Worm (Caenorhabditis elegans): ENCODE results near the gene H12D21.9.

H12D21.9 gene

ce11 chrV:14875371-14875770 lies 33.9 kb downstream of the H12D21.9 start, which contains the start of gene ZC412.5:
Gene ZC412.5 (minus strand): TSS chrV:14875471.
- TF ChIP-seq pag-3 (tag; optimal IDR thresholded peaks at IDR 0.05; ENCODE audit: borderline replicate concordance) (no peak), dve-1 (tag; optimal IDR thresholded peaks at IDR 0.05) (no peak), fkh-10 (GFP tag; optimal IDR thresholded peaks at IDR 0.05) (no peak), ttx-3 (tag; optimal IDR thresholded peaks at IDR 0.05) (no peak)

DNA sequence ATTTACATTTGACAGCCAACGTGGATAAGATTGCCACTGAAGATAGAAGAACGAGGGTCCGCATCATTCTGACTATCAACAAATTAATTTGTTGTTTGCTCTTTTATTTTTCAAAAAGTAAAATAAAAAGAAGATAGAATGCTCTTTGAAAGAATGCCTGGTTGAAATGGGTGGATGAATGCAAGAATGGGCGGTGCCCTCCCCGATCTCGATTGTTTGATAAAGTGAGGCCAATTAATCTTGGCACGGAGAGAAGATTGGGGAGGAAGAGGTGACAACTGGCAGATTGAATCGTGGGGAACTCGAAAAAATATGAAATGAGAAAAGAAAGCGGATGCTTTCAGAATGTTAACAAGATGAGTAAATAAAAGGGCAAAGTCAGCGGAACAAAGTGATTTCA lies 37.9 kb downstream of the H12D21.9 start, which contains the start of gene ZC412.3:
Gene ZC412.3 (minus strand): TSS at position 183 of the 400 bp plus-strand sequence.
- peak; percentile 56 for TF ChIP-seq ceh-18 (tag; optimal IDR thresholded peaks at IDR 0.05)
- no peak for TF ChIP-seq lin-11 (tag; optimal IDR thresholded peaks at IDR 0.05)
- TF ChIP-seq ttx-3 (tag; optimal IDR thresholded peaks at IDR 0.05) = no peak
- TF ChIP-seq unc-55 (GFP tag; optimal IDR thresholded peaks at IDR 0.05) = peak; percentile 10
- TF ChIP-seq pag-3 (tag; optimal IDR thresholded peaks at IDR 0.05; ENCODE audit: borderline replicate concordance) = no peak

ce11 chrV:14868181-14868580 lies 41.1 kb downstream of the H12D21.9 start, which contains the start of gene gcy-14:
Gene gcy-14 (minus strand): TSS chrV:14868281.
- no peak for TF ChIP-seq unc-3 (GFP tag; conservative IDR thresholded peaks at IDR 0.05)
- no peak for TF ChIP-seq unc-3 (tag; optimal IDR thresholded peaks at IDR 0.05)
- no peak for TF ChIP-seq ztf-16 (tag; optimal IDR thresholded peaks at IDR 0.05)
- TF ChIP-seq dmd-4 (tag; optimal IDR thresholded peaks at IDR 0.05; ENCODE audit: borderline replicate concordance) = no peak
- TF ChIP-seq lin-11 (tag; optimal IDR thresholded peaks at IDR 0.05) = no peak
- TF ChIP-seq T23F11.4 (GFP tag; optimal IDR thresholded peaks at IDR 0.05) = no peak
- no peak for TF ChIP-seq hlh-30 (tag; optimal IDR thresholded peaks at IDR 0.05; ENCODE audit: insufficient read depth)
- no peak for TF ChIP-seq fax-1 (tag; optimal IDR thresholded peaks at IDR 0.05)

- TF ChIP-seq tbx-7 (tag; optimal IDR thresholded peaks at IDR 0.05) = no peak
- TF ChIP-seq T23F11.4 (GFP tag; optimal IDR thresholded peaks at IDR 0.05) = no peak
- TF ChIP-seq unc-42 (tag; optimal IDR thresholded peaks at IDR 0.05) = peak; percentile 46
- TF ChIP-seq ceh-14 (tag; optimal IDR thresholded peaks at IDR 0.05) = no peak
- TF ChIP-seq lim-6 (tag; optimal IDR thresholded peaks at IDR 0.05) = no peak
Observed at ce11 chrV:14859380-14859779, 49.9 kb downstream of the H12D21.9 start.

DNA sequence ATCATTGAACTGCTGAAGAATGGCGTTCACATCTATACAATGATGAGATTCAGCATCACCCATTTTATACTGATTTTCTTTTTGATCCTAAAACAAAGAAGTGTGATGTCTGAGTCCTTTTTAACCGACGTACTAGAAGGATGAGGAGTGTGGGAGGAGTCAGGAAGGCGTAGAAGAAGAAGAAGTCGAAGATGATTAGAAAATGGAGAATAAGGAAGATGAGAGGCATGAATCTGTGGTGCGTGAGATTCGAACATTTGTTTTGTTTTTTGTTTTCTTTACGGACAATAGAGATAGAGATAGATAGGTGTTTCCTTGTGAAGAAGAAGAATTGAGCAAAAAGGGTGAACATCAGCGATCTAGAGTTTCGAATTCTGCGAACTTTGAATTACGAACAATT lies 50.8 kb downstream of the H12D21.9 start, which contains the start of gene npr-13:
Gene npr-13 (minus strand): TSS at position 101 of the 400 bp plus-strand sequence.
- TF ChIP-seq pha-4 (tag; optimal IDR thresholded peaks at IDR 0.05) (no peak), pha-2 (tag; optimal IDR thresholded peaks at IDR 0.05) (no peak)

- peak; percentile 15 for TF ChIP-seq sox-4 (tag; optimal IDR thresholded peaks at IDR 0.05)
- no peak for TF ChIP-seq zip-5 (tag; optimal IDR thresholded peaks at IDR 0.05)
- TF ChIP-seq C38D4.7 (GFP tag; optimal IDR thresholded peaks at IDR 0.05) = peak; percentile 57
- TF ChIP-seq ahr-1 (tag; optimal IDR thresholded peaks at IDR 0.05) = no peak
- no peak for TF ChIP-seq ref-2 (tag; optimal IDR thresholded peaks at IDR 0.05)
- TF ChIP-seq eyg-1 (tag; optimal IDR thresholded peaks at IDR 0.05) = no peak
- TF ChIP-seq npax-4 (tag; optimal IDR thresholded peaks at IDR 0.05) = no peak
- TF ChIP-seq ceh-24 (tag; optimal IDR thresholded peaks at IDR 0.05) = no peak
- TF ChIP-seq pag-3 (tag; optimal IDR thresholded peaks at IDR 0.05; ENCODE audit: borderline replicate concordance) = no peak
- no peak for TF ChIP-seq ceh-22 (tag; optimal IDR thresholded peaks at IDR 0.05)
- no peak for TF ChIP-seq hlh-8 (tag; optimal IDR thresholded peaks at IDR 0.05)
- peak; percentile 33 for TF ChIP-seq dve-1 (tag; optimal IDR thresholded peaks at IDR 0.05)
- no peak for TF ChIP-seq Y22D7AL.16 (tag; optimal IDR thresholded peaks at IDR 0.05)
- TF ChIP-seq ceh-6 (GFP tag; optimal IDR thresholded peaks at IDR 0.05) = peak; percentile 47
- TF ChIP-seq lim-6 (tag; optimal IDR thresholded peaks at IDR 0.05) = no peak
- TF ChIP-seq hlh-6 (tag; optimal IDR thresholded peaks at IDR 0.05) = peak; percentile 51
- TF ChIP-seq ceh-34 (tag; optimal IDR thresholded peaks at IDR 0.05) = peak; percentile 28
- no peak for TF ChIP-seq mec-3 (tag; optimal IDR thresholded peaks at IDR 0.05; ENCODE audit: borderline replicate concordance)
- no peak for TF ChIP-seq ceh-14 (tag; optimal IDR thresholded peaks at IDR 0.05)
- TF ChIP-seq fkh-10 (GFP tag; optimal IDR thresholded peaks at IDR 0.05) = no peak
- TF ChIP-seq odd-2 (tag; optimal IDR thresholded peaks at IDR 0.05) = no peak
- TF ChIP-seq hlh-15 (tag; optimal IDR thresholded peaks at IDR 0.05) = no peak
- TF ChIP-seq C08G9.2 (tag; optimal IDR thresholded peaks at IDR 0.05) = peak; percentile 44
- TF ChIP-seq K09A11.1 (tag; optimal IDR thresholded peaks at IDR 0.05; ENCODE audit: insufficient read depth) = no peak
- no peak for TF ChIP-seq ttx-3 (tag; optimal IDR thresholded peaks at IDR 0.05)
- TF ChIP-seq pha-2 (tag; optimal IDR thresholded peaks at IDR 0.05) = peak; percentile 19
- TF ChIP-seq nhr-11 (tag; optimal IDR thresholded peaks at IDR 0.05) = no peak
- TF ChIP-seq syd-9 (tag; optimal IDR thresholded peaks at IDR 0.05) = no peak
- TF ChIP-seq tbx-7 (tag; optimal IDR thresholded peaks at IDR 0.05) = no peak
- TF ChIP-seq ztf-16 (tag; optimal IDR thresholded peaks at IDR 0.05) = peak; percentile 11
Observed at ce11 chrV:14855626-14856025, 53.7 kb downstream of the H12D21.9 start.
